Worm (Caenorhabditis elegans): ENCODE measurements around the gene oac-8.

oac-8 gene

ce11 chrIV:10584237-10584636, at the start of gene oac-8:
oac-8 (plus strand) TSS chrIV:10584537.
- TF ChIP-seq ztf-29 (GFP tag; IDR thresholded peaks at IDR 0.05) (no peak), ztf-23 (GFP tag; IDR thresholded peaks at IDR 0.05) (no peak), flt-1 (GFP tag; IDR thresholded peaks at IDR 0.05) (no peak), ref-1 (GFP tag; conservative IDR thresholded peaks at IDR 0.05) (no peak), klf-2 (GFP tag; conservative IDR thresholded peaks at IDR 0.05) (no peak), T22C8.4 (GFP tag; IDR thresholded peaks at IDR 0.05) (no peak), med-1 (GFP tag; optimal IDR thresholded peaks at IDR 0.05; ENCODE audit: insufficient read depth) (no peak), cog-1 (tag; optimal IDR thresholded peaks at IDR 0.05) (no peak), tab-1 (GFP tag; IDR thresholded peaks at IDR 0.05) (no peak)

- TF ChIP-seq tab-1 (GFP tag; IDR thresholded peaks at IDR 0.05) (no peak), ztf-23 (GFP tag; IDR thresholded peaks at IDR 0.05) (no peak), med-1 (GFP tag; optimal IDR thresholded peaks at IDR 0.05; ENCODE audit: insufficient read depth) (no peak), ztf-29 (GFP tag; IDR thresholded peaks at IDR 0.05) (no peak), flt-1 (GFP tag; IDR thresholded peaks at IDR 0.05) (no peak), ref-1 (GFP tag; conservative IDR thresholded peaks at IDR 0.05) (no peak), klf-2 (GFP tag; conservative IDR thresholded peaks at IDR 0.05) (no peak)
These were observed 45.8 kb upstream of the oac-8 start, which contains the start of gene T07G12.4 for ce11 chrIV:10538584-10538983. T07G12.4 (minus strand) TSS chrIV:10538684.

- TF ChIP-seq T22C8.4 (GFP tag; IDR thresholded peaks at IDR 0.05) (no peak), ref-1 (GFP tag; conservative IDR thresholded peaks at IDR 0.05) (no peak), cog-1 (tag; optimal IDR thresholded peaks at IDR 0.05) (no peak), flt-1 (GFP tag; IDR thresholded peaks at IDR 0.05) (no peak), klf-2 (GFP tag; conservative IDR thresholded peaks at IDR 0.05) (no peak)
These were observed 42.1 kb upstream of the oac-8 start for ce11 chrIV:10542283-10542682.

DNA sequence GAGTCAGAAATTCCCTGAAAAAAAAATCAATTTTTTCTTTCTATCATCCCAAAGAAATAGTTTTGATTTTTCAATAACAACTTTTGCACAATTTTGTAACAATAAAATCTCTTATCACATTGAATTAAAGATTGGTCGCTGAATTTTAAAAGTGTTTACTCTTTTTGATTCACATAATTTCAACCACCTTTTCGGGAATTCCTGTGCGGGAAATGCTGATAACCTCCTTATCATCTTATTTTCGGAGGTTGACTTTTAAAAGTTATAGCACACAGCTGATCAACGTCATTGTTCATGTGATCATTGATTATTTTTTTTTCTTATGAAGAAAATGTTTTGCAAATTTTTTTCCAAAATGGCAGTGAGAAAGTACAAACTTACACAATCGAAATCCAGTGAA, 41.0 kb upstream of the oac-8 start:
- TF ChIP-seq ref-1 (GFP tag; conservative IDR thresholded peaks at IDR 0.05) (no peak), ztf-29 (GFP tag; IDR thresholded peaks at IDR 0.05) (no peak), tab-1 (GFP tag; IDR thresholded peaks at IDR 0.05) (no peak), T22C8.4 (GFP tag; IDR thresholded peaks at IDR 0.05) (no peak), klf-2 (GFP tag; conservative IDR thresholded peaks at IDR 0.05) (no peak), flt-1 (GFP tag; IDR thresholded peaks at IDR 0.05) (no peak), cog-1 (tag; optimal IDR thresholded peaks at IDR 0.05) (no peak), med-1 (GFP tag; optimal IDR thresholded peaks at IDR 0.05; ENCODE audit: insufficient read depth) (no peak), ztf-23 (GFP tag; IDR thresholded peaks at IDR 0.05) (no peak)

ce11 chrIV:10545038-10545437, 39.3 kb upstream of the oac-8 start, which contains the start of gene T07G12.5:
T07G12.5 (minus strand) TSS chrIV:10545138.
- TF ChIP-seq ztf-29 (GFP tag; IDR thresholded peaks at IDR 0.05) (no peak), med-1 (GFP tag; optimal IDR thresholded peaks at IDR 0.05; ENCODE audit: insufficient read depth) (no peak), tab-1 (GFP tag; IDR thresholded peaks at IDR 0.05) (no peak), cog-1 (tag; optimal IDR thresholded peaks at IDR 0.05) (no peak), klf-2 (GFP tag; conservative IDR thresholded peaks at IDR 0.05) (no peak), ztf-23 (GFP tag; IDR thresholded peaks at IDR 0.05) (no peak), T22C8.4 (GFP tag; IDR thresholded peaks at IDR 0.05) (no peak), ref-1 (GFP tag; conservative IDR thresholded peaks at IDR 0.05) (no peak), flt-1 (GFP tag; IDR thresholded peaks at IDR 0.05) (no peak)

ce11 chrIV:10546589-10547136, 37.7 kb upstream of the oac-8 start, which contains the start of gene zim-1:
zim-1 (plus strand) TSS chrIV:10547086.
- no peak for TF ChIP-seq ztf-23 (GFP tag; IDR thresholded peaks at IDR 0.05)
- TF ChIP-seq T22C8.4 (GFP tag; IDR thresholded peaks at IDR 0.05), result no peak
- no peak for TF ChIP-seq ztf-29 (GFP tag; IDR thresholded peaks at IDR 0.05)
- no peak for TF ChIP-seq ref-1 (GFP tag; conservative IDR thresholded peaks at IDR 0.05)
- no peak for TF ChIP-seq tab-1 (GFP tag; IDR thresholded peaks at IDR 0.05)
- TF ChIP-seq flt-1 (GFP tag; IDR thresholded peaks at IDR 0.05), result no peak

DNA sequence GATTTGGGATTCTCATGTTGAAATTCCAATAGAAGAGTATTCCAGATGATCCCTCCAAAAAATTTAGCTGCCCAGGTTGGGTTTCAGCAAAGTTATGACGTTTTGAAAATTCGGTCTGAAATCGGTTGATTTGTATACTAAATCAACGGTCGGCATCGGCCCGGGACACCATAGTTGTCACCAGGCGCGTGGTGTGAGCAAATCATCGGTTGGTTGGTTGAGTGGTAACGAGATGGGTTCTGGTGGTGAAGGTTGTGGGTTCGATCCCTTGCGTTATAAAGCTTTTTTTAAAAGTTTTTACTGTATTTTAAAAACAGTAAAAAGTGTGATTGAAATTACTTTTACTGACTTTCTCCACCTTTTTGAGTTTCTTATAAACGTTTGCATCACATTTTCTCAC, 35.8 kb upstream of the oac-8 start:
- TF ChIP-seq tab-1 (GFP tag; IDR thresholded peaks at IDR 0.05), result 0 out of 2 replicates have a peak, but pooled peaks have one; percentile 53
- TF ChIP-seq ref-1 (GFP tag; conservative IDR thresholded peaks at IDR 0.05), result peak; percentile 62

- no peak for TF ChIP-seq ref-1 (GFP tag; conservative IDR thresholded peaks at IDR 0.05)
- no peak for TF ChIP-seq med-1 (GFP tag; optimal IDR thresholded peaks at IDR 0.05; ENCODE audit: insufficient read depth)
- TF ChIP-seq cog-1 (tag; optimal IDR thresholded peaks at IDR 0.05), result no peak
- no peak for TF ChIP-seq tab-1 (GFP tag; IDR thresholded peaks at IDR 0.05)
- TF ChIP-seq ztf-29 (GFP tag; IDR thresholded peaks at IDR 0.05), result no peak
- no peak for TF ChIP-seq klf-2 (GFP tag; conservative IDR thresholded peaks at IDR 0.05)
- no peak for TF ChIP-seq flt-1 (GFP tag; IDR thresholded peaks at IDR 0.05)
- no peak for TF ChIP-seq T22C8.4 (GFP tag; IDR thresholded peaks at IDR 0.05)
- TF ChIP-seq ztf-23 (GFP tag; IDR thresholded peaks at IDR 0.05), result no peak
These were observed 29.4 kb upstream of the oac-8 start, which contains the start of gene zim-2 for ce11 chrIV:10554947-10555346. zim-2 (plus strand) TSS chrIV:10555247.

- TF ChIP-seq ref-1 (GFP tag; conservative IDR thresholded peaks at IDR 0.05) (no peak), T22C8.4 (GFP tag; IDR thresholded peaks at IDR 0.05) (no peak), ztf-23 (GFP tag; IDR thresholded peaks at IDR 0.05) (no peak), med-1 (GFP tag; optimal IDR thresholded peaks at IDR 0.05; ENCODE audit: insufficient read depth) (no peak), tab-1 (GFP tag; IDR thresholded peaks at IDR 0.05) (no peak), flt-1 (GFP tag; IDR thresholded peaks at IDR 0.05) (no peak), cog-1 (tag; optimal IDR thresholded peaks at IDR 0.05) (no peak), klf-2 (GFP tag; conservative IDR thresholded peaks at IDR 0.05) (no peak), ztf-29 (GFP tag; IDR thresholded peaks at IDR 0.05) (no peak)
These were observed 25.9 kb upstream of the oac-8 start, which contains the start of gene zim-3 for ce11 chrIV:10558415-10558814. zim-3 (plus strand) TSS chrIV:10558715.

DNA sequence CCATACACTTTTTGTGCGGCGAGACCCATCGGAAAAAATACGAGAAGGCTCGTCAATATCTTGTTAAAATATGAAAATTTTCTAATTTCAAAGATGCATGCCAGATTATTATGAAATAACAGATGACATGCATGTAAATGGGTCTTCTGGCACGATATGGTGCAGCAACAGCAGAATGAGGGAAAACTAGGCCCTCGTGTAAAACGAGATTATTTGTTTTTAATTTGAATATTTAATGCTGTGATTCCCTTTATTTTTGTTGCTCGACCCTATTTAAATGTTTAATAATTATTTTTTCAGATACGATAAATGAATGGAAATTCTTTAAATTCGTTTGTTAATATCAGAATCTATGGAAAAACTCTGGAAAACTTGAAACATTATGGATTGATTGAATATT, 22.7 kb upstream of the oac-8 start, which contains the start of gene him-8:
TSS of gene him-8 (plus strand) at position 301 of the 400 bp plus-strand sequence.
- TF ChIP-seq klf-2 (GFP tag; conservative IDR thresholded peaks at IDR 0.05) (no peak), ref-1 (GFP tag; conservative IDR thresholded peaks at IDR 0.05) (no peak), flt-1 (GFP tag; IDR thresholded peaks at IDR 0.05) (no peak), tab-1 (GFP tag; IDR thresholded peaks at IDR 0.05) (no peak), med-1 (GFP tag; optimal IDR thresholded peaks at IDR 0.05; ENCODE audit: insufficient read depth) (no peak), ztf-23 (GFP tag; IDR thresholded peaks at IDR 0.05) (no peak), cog-1 (tag; optimal IDR thresholded peaks at IDR 0.05) (no peak), T22C8.4 (GFP tag; IDR thresholded peaks at IDR 0.05) (no peak), ztf-29 (GFP tag; IDR thresholded peaks at IDR 0.05) (no peak)
